Worm (Caenorhabditis elegans) whole organism, young adult: ENCODE data around the gene Y45G5AM.9.

Experiments used
- B0261.1 ChIP-seq: sonication (generic microtip); optimal IDR thresholded peaks from 2 replicates; lab custom pipeline; 2016; ENCODE audit warnings: mild to moderate bottlenecking, missing genetic modification characterization, moderate library complexity, missing compliant biosample characterization
- B0336.3 ChIP-seq: fragments of 200-800 bp; sonication (Bioruptor generic); IDR thresholded peaks from 2 replicates; pipeline ENCODE4 v1.3.6; 2022; ENCODE audit warnings: missing genetic modification characterization, missing compliant biosample characterization
- C17E4.6 ChIP-seq: fragments of 200-800 bp; sonication (Bioruptor generic); IDR thresholded peaks from 2 replicates; pipeline ENCODE4 v1.3.6; 2022; ENCODE audit warnings: missing genetic modification reagents, missing genetic modification characterization, missing compliant biosample characterization
- K11D2.4 ChIP-seq: fragments of 200-800 bp; sonication (Bioruptor generic); IDR thresholded peaks from 2 replicates; pipeline ENCODE4 v1.3.6; 2022; ENCODE audit warnings: missing genetic modification reagents, missing genetic modification characterization, missing compliant biosample characterization
- K12H6.12 ChIP-seq: fragments of 200-800 bp; sonication (Bioruptor generic); optimal IDR thresholded peaks from 2 replicates; lab custom pipeline; 2018; ENCODE audit warnings: mild to moderate bottlenecking, missing genetic modification characterization, missing compliant biosample characterization
- Y53G8AR.9 ChIP-seq: fragments of 200-800 bp; sonication (Bioruptor generic); conservative IDR thresholded peaks from 2 replicates; pipeline ENCODE4 v1.3.6; 2022; ENCODE audit warnings: missing genetic modification reagents, missing genetic modification characterization, missing compliant biosample characterization
- attf-5 ChIP-seq: fragments of 200-800 bp; sonication (Bioruptor generic); optimal IDR thresholded peaks from 2 replicates; lab custom pipeline; 2018; ENCODE audit warnings: mild to moderate bottlenecking, missing genetic modification characterization, missing compliant biosample characterization
- cebp-1 ChIP-seq, 2 experiments: fragments of 200-800 bp in 1 of 2; sonication (Bioruptor generic) in 1 of 2; sonication (generic microtip) in 1 of 2; IDR thresholded peaks in 1 of 2; optimal IDR thresholded peaks in 1 of 2; 2 replicates each; pipeline versions ENCODE4 v1.3.6 to Lab custom; 2017 to 2022; ENCODE audit warnings: missing compliant biosample characterization in 2 of 2, missing genetic modification characterization in 2 of 2, mild to moderate bottlenecking in 1 of 2, missing genetic modification reagents in 1 of 2, moderate library complexity in 1 of 2
- ceh-100 ChIP-seq: fragments of 200-800 bp; sonication (Bioruptor generic); IDR thresholded peaks from 2 replicates; pipeline ENCODE4 v1.3.6; 2022; ENCODE audit warnings: missing genetic modification reagents, missing genetic modification characterization, missing compliant biosample characterization
- ceh-27 ChIP-seq: fragments of 200-800 bp; sonication (Bioruptor generic); optimal IDR thresholded peaks from 2 replicates; lab custom pipeline; 2018; ENCODE audit warnings: mild to moderate bottlenecking, missing genetic modification characterization, moderate library complexity, missing compliant biosample characterization
- ceh-91 ChIP-seq: fragments of 200-800 bp; sonication (Bioruptor generic); IDR thresholded peaks from 2 replicates; pipeline ENCODE4 v1.3.6; 2022; ENCODE audit warnings: missing genetic modification reagents, missing genetic modification characterization, missing compliant biosample characterization
- die-1 ChIP-seq: sonication (generic microtip); optimal IDR thresholded peaks from 2 replicates; lab custom pipeline; 2016; ENCODE audit warnings: missing genotype, mild to moderate bottlenecking, missing genetic modification characterization, missing compliant biosample characterization
- dox-1 ChIP-seq: fragments of 200-800 bp; sonication (Bioruptor generic); IDR thresholded peaks from 2 replicates; pipeline ENCODE4 v1.3.6; 2022; ENCODE audit warnings: missing genetic modification reagents, missing genetic modification characterization, missing compliant biosample characterization
- dpl-1 ChIP-seq: fragments of 150-350 bp; optimal IDR thresholded peaks from 2 replicates; lab custom pipeline; 2014; ENCODE audit warnings: missing biosample characterization, missing genetic modification reagents, missing genetic modification characterization
- efl-1 ChIP-seq: fragments of 150-350 bp; optimal IDR thresholded peaks from 2 replicates; lab custom pipeline; 2014; ENCODE audit warnings: missing biosample characterization, missing genetic modification reagents, missing genetic modification characterization
- him-1 ChIP-seq: sonication (generic microtip); optimal IDR thresholded peaks from 2 replicates; lab custom pipeline; 2016; ENCODE audit warnings: missing genotype, missing genetic modification reagents, missing genetic modification characterization, missing compliant biosample characterization
- hmg-1.2 ChIP-seq: fragments of 200-800 bp; sonication (Bioruptor generic); IDR thresholded peaks from 2 replicates; pipeline ENCODE4 v1.3.6; 2022; ENCODE audit warnings: missing genetic modification reagents, missing genetic modification characterization, missing compliant biosample characterization
- let-607 ChIP-seq, 2 experiments: fragments of 200-800 bp in 1 of 2; sonication (Bioruptor generic) in 1 of 2; sonication (generic microtip) in 1 of 2; optimal IDR thresholded peaks; 2 replicates each; lab custom pipeline; 2016 to 2018; ENCODE audit warnings: mild to moderate bottlenecking in 2 of 2, missing compliant biosample characterization in 2 of 2, missing genetic modification characterization in 2 of 2, moderate library complexity in 2 of 2, missing genotype in 1 of 2
- lin-26 ChIP-seq: fragments of 200-800 bp; sonication (Bioruptor generic); IDR thresholded peaks from 2 replicates; pipeline ENCODE4 v1.3.6; 2022; ENCODE audit warnings: missing genetic modification reagents, missing genetic modification characterization, missing compliant biosample characterization
- lin-35 ChIP-seq, 3 experiments: fragments of 150-350 bp in 2 of 3; sonication (generic microtip) in 1 of 3; optimal IDR thresholded peaks; 2 replicates each; lab custom pipeline; 2014 to 2018; ENCODE audit warnings: missing biosample characterization in 3 of 3, missing genetic modification characterization in 3 of 3, missing genetic modification reagents in 3 of 3
- lin-40 ChIP-seq: sonication (generic microtip); optimal IDR thresholded peaks from 2 replicates; lab custom pipeline; 2016; ENCODE audit warnings: missing genetic modification characterization, mild to moderate bottlenecking, missing compliant biosample characterization, missing genotype, missing genetic modification reagents
- lin-54 ChIP-seq: fragments of 200-800 bp; sonication (Bioruptor generic); optimal IDR thresholded peaks from 2 replicates; lab custom pipeline; 2018; ENCODE audit warnings: mild to moderate bottlenecking, missing genetic modification characterization, missing compliant biosample characterization
- mcd-1 ChIP-seq: fragments of 200-800 bp; sonication (Bioruptor generic); IDR thresholded peaks from 2 replicates; pipeline ENCODE4 v1.3.6; 2022; ENCODE audit warnings: missing genetic modification reagents, missing genetic modification characterization, missing compliant biosample characterization
- nfyb-1 ChIP-seq: fragments of 200-800 bp; sonication (Bioruptor generic); IDR thresholded peaks from 2 replicates; pipeline ENCODE4 v1.3.6; 2022; ENCODE audit warnings: missing genetic modification reagents, missing genetic modification characterization, missing compliant biosample characterization
- nhr-80 ChIP-seq: sonication (generic microtip); optimal IDR thresholded peaks from 2 replicates; lab custom pipeline; 2016; ENCODE audit warnings: missing genetic modification characterization, missing compliant biosample characterization
- pbrm-1 ChIP-seq: fragments of 200-800 bp; sonication (Bioruptor generic); IDR thresholded peaks from 2 replicates; pipeline ENCODE4 v1.3.6; 2022; ENCODE audit warnings: missing genetic modification reagents, missing genetic modification characterization, missing compliant biosample characterization
- rcor-1 ChIP-seq: fragments of 200-800 bp; sonication (Bioruptor generic); IDR thresholded peaks from 2 replicates; pipeline ENCODE4 v1.3.6; 2022; ENCODE audit warnings: missing genetic modification reagents, missing genetic modification characterization, missing compliant biosample characterization
- rpc-1 ChIP-seq, 2 experiments: fragments of 150-350 bp in 1 of 2; sonication (generic microtip) in 1 of 2; optimal IDR thresholded peaks; 2 replicates each; lab custom pipeline; 2014 to 2018; ENCODE audit warnings: missing biosample characterization in 1 of 2, missing genetic modification characterization in 1 of 2, missing genetic modification reagents in 1 of 2, missing genotype in 1 of 2
- sdz-38 ChIP-seq: sonication (generic microtip); optimal IDR thresholded peaks from 2 replicates; lab custom pipeline; 2016; ENCODE audit warnings: missing genotype, missing genetic modification characterization, missing compliant biosample characterization
- snpc-3.4 ChIP-seq: sonication (generic microtip); optimal IDR thresholded peaks from 2 replicates; lab custom pipeline; 2017; ENCODE audit warnings: missing genetic modification characterization, mild to moderate bottlenecking, missing compliant biosample characterization, antibody characterized with exemption, moderate library complexity, missing genotype, missing genetic modification reagents
- snpc-4 ChIP-seq, 5 experiments: fragments of 150-350 bp in 1 of 5; sonication (generic microtip) in 4 of 5; optimal IDR thresholded peaks; 2 replicates each; lab custom pipeline; 2014 to 2018; ENCODE audit warnings: missing genetic modification characterization in 5 of 5, missing biosample characterization in 3 of 5, antibody characterized with exemption in 2 of 5, mild to moderate bottlenecking in 2 of 5, missing compliant biosample characterization in 2 of 5, missing genotype in 2 of 5, moderate library complexity in 2 of 5, missing genetic modification reagents in 1 of 5
- tbp1 ChIP-seq: fragments of 200-800 bp; sonication (Bioruptor generic); optimal IDR thresholded peaks from 2 replicates; lab custom pipeline; 2018; ENCODE audit warnings: mild to moderate bottlenecking, missing genetic modification characterization, missing compliant biosample characterization
- unc-62 ChIP-seq: fragments of 150-350 bp; optimal IDR thresholded peaks from 2 replicates; lab custom pipeline; 2014; ENCODE audit warnings: missing biosample characterization, missing genetic modification reagents, missing genetic modification characterization
- zfh-2 ChIP-seq: fragments of 200-800 bp; sonication (Bioruptor generic); conservative IDR thresholded peaks from 2 replicates; pipeline ENCODE4 v1.3.6; 2022; ENCODE audit warnings: missing genetic modification reagents, missing genetic modification characterization, missing compliant biosample characterization
- ztf-18 ChIP-seq: sonication (generic microtip); optimal IDR thresholded peaks from 2 replicates; lab custom pipeline; 2016; ENCODE audit warnings: missing genotype, mild to moderate bottlenecking, missing genetic modification characterization, missing compliant biosample characterization
- ztf-26 ChIP-seq: sonication (generic microtip); optimal IDR thresholded peaks from 2 replicates; lab custom pipeline; 2017; ENCODE audit warnings: missing genetic modification characterization, missing compliant biosample characterization

The Y45G5AM.9 gene

ce11 chrV:4194587-4195211 is at the start of gene Y45G5AM.9:
TSS of gene Y45G5AM.9 (minus strand) at chrV:4194637.
- TF ChIP-seq ztf-18 (tag; lab: Kevin White, UChicago) (peak; percentile 94), lin-35 (GFP tag; optimal IDR thresholded peaks at IDR 0.05; lab: Kevin White, UChicago) (peak in 1 of 3 experiments; percentile 74), snpc-3.4 (tag; lab: Kevin White, UChicago) (peak; percentile 10), Y53G8AR.9 (0 out of 2 replicates have a peak, but pooled peaks have one; percentile 54), K11D2.4 (GFP tag; lab: Robert Waterston, UW) (peak; percentile 44; the same call in 1 of the 2 replicates), pbrm-1 (GFP tag; lab: Robert Waterston, UW) (peak; percentile 75), dpl-1 (GFP tag; lab: Kevin White, UChicago) (peak; percentile 12), lin-40 (tag; lab: Kevin White, UChicago) (peak; percentile 79), nhr-80 (peak; percentile 65), dox-1 (GFP tag; lab: Robert Waterston, UW) (peak; percentile 57; the same call in 1 of the 2 replicates), ceh-91 (no peak), let-607 (tag; optimal IDR thresholded peaks at IDR 0.05; lab: Kevin White, UChicago) (peak in 1 of 2 experiments; percentile 8), sdz-38 (tag; lab: Kevin White, UChicago) (no peak), tbp1 (GFP tag; lab: Kevin White, UChicago) (peak; percentile 25), ztf-26 (tag; lab: Kevin White, UChicago) (peak; percentile 29), unc-62 (GFP tag; lab: Kevin White, UChicago) (no peak), lin-26 (GFP tag; lab: Robert Waterston, UW) (peak; percentile 46; the same call in 1 of the 2 replicates), snpc-4 (GFP tag; optimal IDR thresholded peaks at IDR 0.05; lab: Kevin White, UChicago) (no peak), snpc-4 (tag; optimal IDR thresholded peaks at IDR 0.05; lab: Kevin White, UChicago) (peak in 3 of 4 experiments; percentile 19 to 53 (median 25)), B0261.1 (tag; lab: Kevin White, UChicago) (no peak), attf-5 (GFP tag; lab: Kevin White, UChicago) (peak; percentile 79), mcd-1 (GFP tag; lab: Robert Waterston, UW) (peak; percentile 79), ceh-27 (GFP tag; lab: Kevin White, UChicago) (peak; percentile 62), K12H6.12 (peak; percentile 47), C17E4.6 (GFP tag; lab: Robert Waterston, UW) (no peak), rpc-1 (optimal IDR thresholded peaks at IDR 0.05; lab: Kevin White, UChicago) (no peak), rpc-1 (tag; optimal IDR thresholded peaks at IDR 0.05; lab: Kevin White, UChicago) (no peak), B0336.3 (GFP tag; lab: Robert Waterston, UW) (peak; percentile 45; the same call in 1 of the 2 replicates), ceh-100 (GFP tag; lab: Robert Waterston, UW) (peak; percentile 41), cebp-1 (GFP tag; IDR thresholded peaks at IDR 0.05; lab: Robert Waterston, UW) (no peak), cebp-1 (tag; optimal IDR thresholded peaks at IDR 0.05; lab: Kevin White, UChicago) (peak; percentile 77), zfh-2 (GFP tag; lab: Robert Waterston, UW) (peak; percentile 93), nfyb-1 (GFP tag; lab: Robert Waterston, UW) (peak; percentile 60), rcor-1 (GFP tag; lab: Robert Waterston, UW) (peak; percentile 37; the same call in 1 of the 2 replicates), lin-54 (GFP tag; lab: Kevin White, UChicago) (peak; percentile 53), hmg-1.2 (peak; percentile 47; the same call in 1 of the 2 replicates), die-1 (tag; lab: Kevin White, UChicago) (no peak), him-1 (no peak), efl-1 (GFP tag; lab: Kevin White, UChicago) (peak; percentile 36)
